Fruit fly (Drosophila melanogaster): ENCODE results near the gene cmb.

cmb gene

DNA sequence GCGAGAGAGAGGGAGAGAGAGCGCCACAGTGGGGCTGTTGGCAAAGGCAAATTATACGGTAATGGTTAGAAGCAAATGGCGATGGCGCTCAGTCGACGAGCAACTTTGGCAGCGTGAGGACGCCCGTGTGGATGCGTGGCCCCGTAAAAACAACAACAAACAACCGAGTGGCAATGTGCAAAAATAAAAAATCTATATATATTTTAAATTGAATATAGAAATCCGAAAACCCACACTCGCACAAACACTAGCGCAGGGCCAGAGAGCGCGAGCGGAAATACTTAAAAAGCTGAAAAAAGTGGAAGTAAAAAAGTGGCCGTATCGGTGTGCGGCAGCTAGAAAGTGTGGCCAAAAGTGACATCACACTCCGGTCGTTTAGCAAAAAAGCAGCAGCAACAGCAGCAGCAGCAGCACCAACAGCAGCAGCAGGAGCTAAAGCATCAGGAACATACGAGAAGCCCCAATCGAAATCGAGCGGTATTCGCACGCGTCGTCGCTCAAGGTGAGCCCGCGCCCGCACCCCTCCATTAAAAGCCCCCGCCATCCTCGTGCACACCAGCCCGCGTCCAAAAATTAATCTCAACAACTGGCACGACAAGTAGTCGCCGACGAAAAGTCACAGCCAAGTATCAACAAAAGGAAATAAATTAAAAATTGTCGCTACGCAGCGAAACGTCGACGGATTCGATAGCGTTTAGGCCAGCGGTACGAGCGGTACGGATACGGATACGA lies 35.2 kb downstream of the cmb start, which contains the start of gene stv:
Gene stv, plus strand, starts transcription at position 89 of the 732 bp plus-strand sequence.
- no peak for TF ChIP-seq Rel (GFP tag; optimal IDR thresholded peaks at IDR 0.05)
- TF ChIP-seq Rel (tag; optimal IDR thresholded peaks at IDR 0.05) = peak; percentile 66
- TF ChIP-seq h (GFP tag; optimal IDR thresholded peaks at IDR 0.05) = peak; percentile 12
- no peak for TF ChIP-seq sv (GFP tag; optimal IDR thresholded peaks at IDR 0.05)
- peak; percentile 2 for TF ChIP-seq HLH106 (tag; optimal IDR thresholded peaks at IDR 0.05)
- peak; percentile 73 for TF ChIP-seq jim (GFP tag; optimal IDR thresholded peaks at IDR 0.05)
- peak; percentile 72 for TF ChIP-seq Dfd (GFP tag; optimal IDR thresholded peaks at IDR 0.05)
- TF ChIP-seq lola (GFP tag; optimal IDR thresholded peaks at IDR 0.05) = no peak

DNA sequence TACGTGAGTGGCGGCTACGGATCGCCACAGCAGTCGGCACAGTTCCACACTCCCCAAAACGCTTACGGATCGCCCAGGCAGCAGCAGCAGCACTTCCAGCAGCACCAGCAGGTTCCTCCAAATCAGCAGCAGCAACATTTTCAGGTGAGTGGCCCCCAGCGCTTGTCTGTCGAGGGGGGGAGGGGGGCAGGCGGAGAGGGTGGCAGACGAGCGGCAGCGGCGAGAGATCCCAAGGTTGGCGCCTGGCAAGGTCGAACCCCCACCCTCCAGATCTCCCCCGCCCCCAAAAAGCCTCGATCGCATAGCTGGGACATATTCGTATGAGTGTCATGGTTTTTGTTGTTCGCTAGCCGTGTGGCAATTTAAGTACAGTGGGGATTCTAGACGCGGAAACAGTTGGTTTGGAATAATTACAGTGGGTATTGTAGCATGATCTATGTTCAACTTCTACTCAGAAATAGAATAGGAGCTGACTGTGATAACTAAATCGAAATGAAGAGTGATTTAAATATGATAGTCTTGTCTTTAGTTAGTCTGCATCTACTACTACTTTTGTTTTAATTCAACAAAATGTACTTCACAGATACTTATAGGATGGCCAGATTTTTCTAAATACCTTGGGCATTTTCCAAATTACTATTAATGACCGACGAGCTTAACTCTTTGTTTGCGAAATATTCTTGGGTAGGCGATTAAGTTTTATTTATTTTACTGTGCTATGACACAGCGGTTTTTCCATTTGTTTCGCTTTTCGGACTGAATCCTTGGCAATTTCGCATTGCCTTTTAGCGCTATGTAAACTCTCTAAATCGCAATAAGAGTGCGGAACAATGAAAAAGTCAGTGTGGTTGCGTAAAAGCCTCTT lies 36.2 kb downstream of the cmb start:
- TF ChIP-seq fru (GFP tag; optimal IDR thresholded peaks at IDR 0.05) = peak; percentile 34
- TF ChIP-seq h (GFP tag; optimal IDR thresholded peaks at IDR 0.05) = peak; percentile 33
- peak in 1 of 2 experiments; percentile 43 for TF ChIP-seq foxo (GFP tag; optimal IDR thresholded peaks at IDR 0.05)
- peak; percentile 10 for TF ChIP-seq rgr (GFP tag; optimal IDR thresholded peaks at IDR 0.05)
- no peak for TF ChIP-seq tai (GFP tag; optimal IDR thresholded peaks at IDR 0.05)
- TF ChIP-seq GATAd (GFP tag; optimal IDR thresholded peaks at IDR 0.05) = no peak
- TF ChIP-seq Dfd (GFP tag; optimal IDR thresholded peaks at IDR 0.05) = peak; percentile 32
- TF ChIP-seq dl (GFP tag; optimal IDR thresholded peaks at IDR 0.05; ENCODE audit: insufficient read depth in 1 of 2, partially characterized antibody in 2 of 2) = no peak
- peak; percentile 32 for TF ChIP-seq ey (GFP tag; optimal IDR thresholded peaks at IDR 0.05)
- peak; percentile 23 for TF ChIP-seq HLH106 (tag; optimal IDR thresholded peaks at IDR 0.05)

DNA sequence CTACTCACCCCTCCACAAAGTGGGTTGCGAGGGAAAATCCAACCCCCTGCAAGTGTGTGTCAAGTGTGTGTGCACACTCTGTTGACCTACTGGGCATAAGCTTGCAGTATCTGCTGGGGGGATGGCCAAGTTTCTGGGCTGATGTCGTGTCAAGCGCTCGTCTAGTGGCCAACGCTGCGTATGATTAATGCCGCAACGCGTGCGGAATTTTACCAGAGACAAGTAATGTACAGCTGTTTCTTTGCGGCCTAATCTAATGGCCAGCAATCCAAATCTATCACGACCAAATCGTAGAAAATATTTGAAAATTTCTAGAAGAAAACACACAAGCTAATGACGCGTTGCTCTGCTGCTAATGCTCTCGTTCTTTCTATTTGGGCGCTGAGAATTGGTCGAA lies 36.8 kb downstream of the cmb start:
- TF ChIP-seq Sp1 (GFP tag; optimal IDR thresholded peaks at IDR 0.05) = no peak
- TF ChIP-seq Hnf4 (GFP tag; optimal IDR thresholded peaks at IDR 0.05) = no peak
- TF ChIP-seq CrebA (GFP tag; optimal IDR thresholded peaks at IDR 0.05; ENCODE audit: borderline replicate concordance) = no peak
- TF ChIP-seq br (GFP tag; optimal IDR thresholded peaks at IDR 0.05) = no peak
- no peak for TF ChIP-seq h (GFP tag; optimal IDR thresholded peaks at IDR 0.05)
- TF ChIP-seq CG32264 (GFP tag; optimal IDR thresholded peaks at IDR 0.05) = no peak
- TF ChIP-seq GATAd (GFP tag; optimal IDR thresholded peaks at IDR 0.05) = no peak
- no peak for TF ChIP-seq lola (GFP tag; optimal IDR thresholded peaks at IDR 0.05)
- no peak for TF ChIP-seq psq (GFP tag; optimal IDR thresholded peaks at IDR 0.05)

DNA sequence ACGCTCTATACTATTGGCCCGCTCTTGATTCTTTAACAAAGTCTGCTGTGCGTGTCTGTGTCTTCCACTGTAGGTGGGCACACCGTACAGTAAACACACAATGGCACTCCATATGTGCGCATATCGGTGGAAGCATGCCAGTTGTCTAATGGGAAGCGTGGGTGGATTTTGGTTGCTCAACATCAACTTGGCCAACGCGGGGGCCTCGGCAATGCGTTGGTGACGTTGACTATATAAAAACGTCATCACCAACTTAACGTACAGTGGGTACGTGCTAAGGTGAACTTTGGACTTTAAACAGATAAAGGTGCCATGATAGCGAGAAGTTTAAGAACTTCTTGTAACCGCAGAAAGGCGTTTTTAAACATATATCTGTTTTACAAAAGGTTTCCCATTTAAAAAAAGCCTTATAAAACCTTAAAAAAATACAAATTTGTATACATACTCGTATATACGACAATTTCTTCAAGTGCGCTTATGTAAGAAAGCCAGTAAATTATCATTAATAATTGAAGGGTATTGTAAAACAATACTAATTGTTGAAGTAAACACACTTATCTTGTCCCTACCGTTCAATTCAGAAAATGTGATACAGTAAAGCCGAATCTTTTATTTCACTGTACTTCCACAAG lies 37.3 kb downstream of the cmb start:
- peak; percentile 58 for TF ChIP-seq fru (GFP tag; optimal IDR thresholded peaks at IDR 0.05)
- TF ChIP-seq woc (GFP tag; optimal IDR thresholded peaks at IDR 0.05) = peak; percentile 46
- peak; percentile 35 for TF ChIP-seq Hnf4 (GFP tag; optimal IDR thresholded peaks at IDR 0.05)
- TF ChIP-seq ey (GFP tag; optimal IDR thresholded peaks at IDR 0.05) = peak; percentile 39
- peak; percentile 51 for TF ChIP-seq h (GFP tag; optimal IDR thresholded peaks at IDR 0.05)
- peak; percentile 60 for TF ChIP-seq HLH106 (tag; optimal IDR thresholded peaks at IDR 0.05)
- peak; percentile 27 for TF ChIP-seq psq (GFP tag; optimal IDR thresholded peaks at IDR 0.05)
- TF ChIP-seq Sp1 (GFP tag; optimal IDR thresholded peaks at IDR 0.05) = peak; percentile 28
- TF ChIP-seq Dfd (GFP tag; optimal IDR thresholded peaks at IDR 0.05) = no peak
- peak; percentile 58 for TF ChIP-seq rgr (GFP tag; optimal IDR thresholded peaks at IDR 0.05)
- peak; percentile 15 for TF ChIP-seq br (GFP tag; optimal IDR thresholded peaks at IDR 0.05)
- no peak for TF ChIP-seq OdsH (GFP tag; optimal IDR thresholded peaks at IDR 0.05)
- peak in 1 of 2 experiments; percentile 63 for TF ChIP-seq foxo (GFP tag; optimal IDR thresholded peaks at IDR 0.05)
- TF ChIP-seq Abd-B (GFP tag; optimal IDR thresholded peaks at IDR 0.05) = no peak
- TF ChIP-seq GATAd (GFP tag; optimal IDR thresholded peaks at IDR 0.05) = no peak
- peak; percentile 29 for TF ChIP-seq CG9705 (GFP tag; optimal IDR thresholded peaks at IDR 0.05)
- peak; percentile 15 for TF ChIP-seq dmrt93B (GFP tag; optimal IDR thresholded peaks at IDR 0.05)
- no peak for TF ChIP-seq Hr83 (GFP tag; optimal IDR thresholded peaks at IDR 0.05; ENCODE audit: poor library complexity, severe bottlenecking)
- peak; percentile 25 for TF ChIP-seq brk (GFP tag; optimal IDR thresholded peaks at IDR 0.05)
- no peak for TF ChIP-seq pan (optimal IDR thresholded peaks at IDR 0.05)

Measured in whole organism, wandering third instar larva.